Worm (Caenorhabditis elegans) whole organism, L1 larva: ENCODE data around the gene R06F6.8.
A peak's percentile ranks its signal among the peaks of the same experiment; 100 is the strongest.

Experiments
- elt-2 ChIP-seq: sonication (generic microtip); optimal IDR thresholded peaks from 2 replicates; lab custom pipeline; 2016; ENCODE audit warnings: missing genetic modification characterization, mild to moderate bottlenecking, inconsistent platforms, missing compliant biosample characterization, missing genetic modification reagents
- jun-1 ChIP-seq: fragments of 150-350 bp; optimal IDR thresholded peaks from 2 replicates; lab custom pipeline; 2014; ENCODE audit warnings: missing biosample characterization, missing genetic modification reagents, missing genetic modification characterization
- lin-15B ChIP-seq: fragments of 150-350 bp; sonication (generic microtip); optimal IDR thresholded peaks from 3 replicates; lab custom pipeline; 2014; ENCODE audit warnings: missing biosample characterization, missing genetic modification characterization
- lir-3 ChIP-seq: sonication (generic microtip); optimal IDR thresholded peaks from 2 replicates; lab custom pipeline; 2016; ENCODE audit warnings: mild to moderate bottlenecking, missing genetic modification characterization, moderate library complexity, missing compliant biosample characterization; ENCODE audit not compliant: poor library complexity
- mef-2 ChIP-seq: fragments of 150-350 bp; optimal IDR thresholded peaks from 2 replicates; lab custom pipeline; 2014; ENCODE audit warnings: missing biosample characterization, missing genetic modification characterization
- mep-1 ChIP-seq: fragments of 150-350 bp; optimal IDR thresholded peaks from 2 replicates; lab custom pipeline; 2014; ENCODE audit warnings: missing biosample characterization, missing genetic modification characterization
- nhr-12 ChIP-seq: sonication (generic microtip); optimal IDR thresholded peaks from 2 replicates; lab custom pipeline; 2017; ENCODE audit warnings: missing biosample characterization, missing genetic modification characterization
- nhr-71 ChIP-seq: sonication (generic microtip); optimal IDR thresholded peaks from 2 replicates; lab custom pipeline; 2016; ENCODE audit warnings: mild to moderate bottlenecking, missing genetic modification characterization, moderate library complexity, missing compliant biosample characterization
- snpc-4 ChIP-seq: fragments of 150-350 bp; optimal IDR thresholded peaks from 2 replicates; lab custom pipeline; 2014; ENCODE audit warnings: missing biosample characterization, missing genetic modification characterization
- zag-1 ChIP-seq: fragments of 150-350 bp; optimal IDR thresholded peaks from 2 replicates; lab custom pipeline; 2014; ENCODE audit warnings: missing biosample characterization, missing genetic modification characterization

- TF ChIP-seq elt-2, result no peak
- peak; percentile 48 for TF ChIP-seq lin-15B
- TF ChIP-seq mep-1 (tag; lab: Kevin White, UChicago), result peak; percentile 59
- TF ChIP-seq snpc-4 (tag; lab: Kevin White, UChicago), result no peak
- no peak for TF ChIP-seq lir-3 (tag; lab: Kevin White, UChicago)
- no peak for TF ChIP-seq zag-1
- TF ChIP-seq nhr-12 (tag; lab: Kevin White, UChicago), result no peak
- TF ChIP-seq nhr-71 (tag; lab: Kevin White, UChicago), result peak; percentile 25
- TF ChIP-seq jun-1, result no peak
- TF ChIP-seq mef-2 (tag; lab: Kevin White, UChicago), result no peak
Measured at ce11 chrII:10819928-10820423, at the start of gene R06F6.8.
